Fruit fly (Drosophila melanogaster): ENCODE results near the gene Blos2.

- no peak for TF ChIP-seq CG8478 (optimal IDR thresholded peaks at IDR 0.05)
- TF ChIP-seq CTCF (optimal IDR thresholded peaks at IDR 0.05), result no peak
These were observed 42.4 kb downstream of the Blos2 start, which contains the start of gene CG32071 for dm6 chr3L:11103773-11104172.

Measured in S2 (cell line).